Worm (Caenorhabditis elegans) whole organism, late embryonic: ENCODE measurements around the gene col-138.

ENCODE experiments used
- ama-1 ChIP-seq: fragments of 150-350 bp; optimal IDR thresholded peaks from 2 replicates; lab custom pipeline; 2014
- ceh-19 ChIP-seq: fragments of 200-800 bp; sonication (Bioruptor generic); optimal IDR thresholded peaks from 2 replicates; lab custom pipeline; 2018; ENCODE audit warnings: mild to moderate bottlenecking, missing genetic modification characterization, missing compliant biosample characterization
- mec-3 ChIP-seq: sonication (generic microtip); optimal IDR thresholded peaks from 2 replicates; lab custom pipeline; 2016; ENCODE audit warnings: borderline replicate concordance, missing genetic modification characterization, missing compliant biosample characterization
- nfya-1 ChIP-seq: sonication (generic microtip); optimal IDR thresholded peaks from 2 replicates; lab custom pipeline; 2017; ENCODE audit warnings: missing genetic modification characterization, mild to moderate bottlenecking, missing compliant biosample characterization, antibody characterized with exemption, moderate library complexity
- pat-9 ChIP-seq: fragments of 200-800 bp; sonication (Bioruptor generic); optimal IDR thresholded peaks from 2 replicates; lab custom pipeline; 2018; ENCODE audit warnings: mild to moderate bottlenecking, missing genetic modification characterization, moderate library complexity, missing compliant biosample characterization
- pros-1 ChIP-seq: fragments of 150-350 bp; optimal IDR thresholded peaks from 2 replicates; lab custom pipeline; 2014; ENCODE audit warnings: missing biosample characterization, missing genetic modification reagents, missing genetic modification characterization
- rnt-1 ChIP-seq: sonication (generic microtip); optimal IDR thresholded peaks from 2 replicates; lab custom pipeline; 2016; ENCODE audit warnings: missing genetic modification characterization, missing compliant biosample characterization
- tbx-2 ChIP-seq: sonication (generic microtip); optimal IDR thresholded peaks from 2 replicates; lab custom pipeline; 2016; ENCODE audit warnings: missing genetic modification characterization, missing compliant biosample characterization
- ttx-3 ChIP-seq: sonication (generic microtip); optimal IDR thresholded peaks from 2 replicates; lab custom pipeline; 2016; ENCODE audit warnings: missing genetic modification reagents, missing genetic modification characterization, missing compliant biosample characterization

DNA sequence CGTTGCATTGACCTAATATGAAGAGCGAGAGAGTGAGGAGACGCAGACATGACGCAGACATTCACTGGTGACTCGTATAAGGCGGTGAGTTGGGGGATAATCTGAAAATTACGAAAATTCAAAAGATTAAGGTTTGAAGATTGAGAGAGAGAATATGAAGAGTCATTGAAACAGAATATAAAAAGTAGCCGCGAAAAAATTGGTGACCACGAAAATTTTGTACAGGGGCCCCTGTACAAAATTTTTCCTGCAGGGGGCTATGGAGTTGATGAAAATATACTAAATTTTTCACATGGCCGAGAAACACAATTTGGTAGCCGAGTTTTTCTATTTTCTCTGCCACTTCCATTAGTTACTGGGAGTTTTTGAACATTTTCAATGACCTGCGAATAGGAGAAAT lies 23.2 kb upstream of the col-138 start, which contains the start of gene cnnm-1:
- TF ChIP-seq pat-9 (no peak), nfya-1 (no peak), pros-1 (tag; lab: Kevin White, UChicago) (no peak), mec-3 (tag; lab: Kevin White, UChicago) (no peak), ama-1 (lab: Kevin White, UChicago) (no peak), ttx-3 (no peak), tbx-2 (tag; lab: Kevin White, UChicago) (no peak), rnt-1 (no peak), ceh-19 (GFP tag; lab: Kevin White, UChicago) (no peak)
